Worm (Caenorhabditis elegans) whole organism, L4 larva: Measurements from ENCODE around the gene let-765.

Experiments
- R02D3.7 ChIP-seq: fragments of 150-350 bp; sonication (generic microtip); optimal IDR thresholded peaks from 3 replicates; lab custom pipeline; 2014; ENCODE audit warnings: missing biosample characterization, missing genetic modification characterization
- T20F7.1 ChIP-seq: fragments of 200-800 bp; sonication (Bioruptor generic); optimal IDR thresholded peaks from 2 replicates; lab custom pipeline; 2018; ENCODE audit warnings: mild to moderate bottlenecking, missing genetic modification characterization, missing compliant biosample characterization
- fos-1 ChIP-seq: fragments of 150-350 bp; optimal IDR thresholded peaks from 2 replicates; lab custom pipeline; 2014; ENCODE audit warnings: missing biosample characterization, missing genetic modification characterization
- hlh-11 ChIP-seq: fragments of 200-800 bp; sonication (Bioruptor generic); optimal IDR thresholded peaks from 2 replicates; lab custom pipeline; 2018; ENCODE audit warnings: mild to moderate bottlenecking, missing genetic modification characterization, missing compliant biosample characterization
- lin-13 ChIP-seq: fragments of 150-350 bp; optimal IDR thresholded peaks from 2 replicates; lab custom pipeline; 2014; ENCODE audit warnings: missing biosample characterization, missing genetic modification reagents, missing genetic modification characterization
- mdl-1 ChIP-seq, 2 experiments: fragments of 150-350 bp in 1 of 2; sonication (generic microtip) in 1 of 2; optimal IDR thresholded peaks; 2 replicates each; lab custom pipeline; 2014 to 2017; ENCODE audit warnings: missing biosample characterization in 2 of 2, missing genetic modification characterization in 2 of 2
- mep-1 ChIP-seq: fragments of 150-350 bp; sonication (generic microtip); optimal IDR thresholded peaks from 3 replicates; lab custom pipeline; 2014; ENCODE audit warnings: missing biosample characterization, missing genetic modification characterization
- nhr-11 ChIP-seq: fragments of 150-350 bp; optimal IDR thresholded peaks from 2 replicates; lab custom pipeline; 2014; ENCODE audit warnings: missing biosample characterization, missing genetic modification characterization
- nhr-28 ChIP-seq: fragments of 150-350 bp; optimal IDR thresholded peaks from 2 replicates; lab custom pipeline; 2014; ENCODE audit warnings: missing biosample characterization, missing genetic modification characterization
- nhr-48 ChIP-seq: sonication (generic microtip); optimal IDR thresholded peaks from 2 replicates; lab custom pipeline; 2016; ENCODE audit warnings: mild to moderate bottlenecking, missing genetic modification characterization, missing compliant biosample characterization
- pqm-1 ChIP-seq: sonication (generic microtip); optimal IDR thresholded peaks from 2 replicates; lab custom pipeline; 2017; ENCODE audit warnings: missing biosample characterization, missing genetic modification characterization
- skn-1 ChIP-seq: fragments of 150-350 bp; optimal IDR thresholded peaks from 2 replicates; lab custom pipeline; 2014; ENCODE audit warnings: missing biosample characterization, missing genetic modification characterization
- unc-62 ChIP-seq, 3 experiments: fragments of 150-350 bp in 1 of 3; sonication (generic microtip); optimal IDR thresholded peaks in 2 of 3; peaks in 1 of 3; 1 replicate in 1 of 3; 2 replicates in 2 of 3; lab custom pipeline; 2014 to 2017; ENCODE audit warnings: missing biosample characterization in 3 of 3, missing genetic modification characterization in 3 of 3, missing genetic modification reagents in 3 of 3, missing genotype in 1 of 3

DNA sequence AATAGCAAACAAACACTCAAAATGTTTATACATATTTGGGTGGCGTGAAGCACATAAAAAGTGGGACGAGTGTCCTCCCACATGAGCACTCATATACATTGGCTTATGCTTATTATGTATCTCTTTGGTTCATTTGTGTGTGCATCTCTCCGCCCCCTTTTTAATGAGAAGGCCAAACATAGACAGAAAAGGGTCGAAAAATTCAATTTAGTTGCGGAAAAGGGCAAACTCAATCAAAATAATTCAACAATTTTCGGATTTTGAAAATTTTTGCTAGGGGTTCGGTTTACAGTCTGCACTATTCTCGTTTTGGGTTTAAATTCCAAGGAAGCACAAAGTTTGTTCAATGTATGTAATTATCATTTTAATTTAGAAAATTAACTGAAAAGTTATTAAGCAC, 46.6 kb upstream of the let-765 start:
- TF ChIP-seq pqm-1 (tag; lab: Kevin White, UChicago) (no peak), R02D3.7 (tag; lab: Kevin White, UChicago) (no peak), skn-1 (tag; lab: Kevin White, UChicago) (no peak), mep-1 (tag; lab: Kevin White, UChicago) (no peak), nhr-28 (tag; lab: Kevin White, UChicago) (no peak), hlh-11 (tag; lab: Kevin White, UChicago) (no peak), nhr-11 (no peak), nhr-48 (no peak), unc-62 (GFP tag; optimal IDR thresholded peaks at IDR 0.05 in 1 of 2; lab: Kevin White, UChicago) (no peak), unc-62 (tag; optimal IDR thresholded peaks at IDR 0.05; lab: Kevin White, UChicago) (no peak), lin-13 (GFP tag; lab: Kevin White, UChicago) (no peak), fos-1 (tag; lab: Kevin White, UChicago) (no peak), mdl-1 (tag; optimal IDR thresholded peaks at IDR 0.05; lab: Kevin White, UChicago) (no peak), T20F7.1 (GFP tag; lab: Kevin White, UChicago) (no peak)
